Fruit fly (Drosophila melanogaster) whole organism, adult: ENCODE measurements around the gene ZnT77C.

Source experiments
- CG12768 ChIP-seq: fragments of 200-800 bp; sonication (Bioruptor generic); optimal IDR thresholded peaks from 2 replicates; lab custom pipeline; 2017; ENCODE audit warnings: missing biosample characterization, missing genetic modification characterization, mild to moderate bottlenecking, moderate library complexity, missing genetic modification reagents
- CG33017 ChIP-seq: fragments of 200-800 bp; sonication (Bioruptor generic); optimal IDR thresholded peaks from 2 replicates; lab custom pipeline; 2018; ENCODE audit warnings: missing biosample characterization, mild to moderate bottlenecking, missing genetic modification characterization, moderate library complexity
- CG7101 ChIP-seq: fragments of 200-800 bp; sonication (Bioruptor generic); optimal IDR thresholded peaks from 2 replicates; lab custom pipeline; 2018; ENCODE audit warnings: missing biosample characterization, mild to moderate bottlenecking, missing genetic modification characterization, moderate library complexity
- cic ChIP-seq: fragments of 200-800 bp; sonication (Bioruptor generic); optimal IDR thresholded peaks from 2 replicates; lab custom pipeline; 2017; ENCODE audit warnings: missing biosample characterization, mild to moderate bottlenecking, missing genetic modification characterization, moderate library complexity
- cnc ChIP-seq, 2 experiments: fragments of >200 bp; optimal IDR thresholded peaks; 2 replicates each; lab custom pipeline; 2017
- kay ChIP-seq: fragments of 200-800 bp; sonication (Bioruptor generic); peaks from one replicate; lab custom pipeline; 2016; ENCODE audit warnings: missing biosample characterization, missing genetic modification characterization, borderline replicate concordance
- pad ChIP-seq: fragments of 200-800 bp; sonication (Bioruptor generic); optimal IDR thresholded peaks from 3 replicates; lab custom pipeline; 2017; ENCODE audit warnings: missing biosample characterization, missing genetic modification characterization, mild to moderate bottlenecking, moderate library complexity, missing genetic modification reagents

dm6 chr3L:20511499-20512108, 16.9 kb upstream of the ZnT77C start:
- TF ChIP-seq CG12768 (GFP tag; lab: Kevin White, UChicago) (no peak), CG7101 (tag; lab: Kevin White, UChicago) (no peak), kay (GFP tag; lab: Kevin White, UChicago) (peak; percentile 79), pad (GFP tag; lab: Kevin White, UChicago) (no peak), CG33017 (tag; lab: Kevin White, UChicago) (no peak), cnc (optimal IDR thresholded peaks at IDR 0.05; lab: Kevin White, UChicago) (no peak), cic (GFP tag; lab: Kevin White, UChicago) (no peak)
